Worm (Caenorhabditis elegans) whole organism, L2 larva: ENCODE measurements around the gene ugt-5.

ENCODE experiments used
- C34F6.9 ChIP-seq: fragments of 150-350 bp; optimal IDR thresholded peaks from 2 replicates; lab custom pipeline; 2014; ENCODE audit warnings: missing biosample characterization, missing genetic modification characterization
- Y55F3AM.14 ChIP-seq: fragments of 200-800 bp; sonication (Bioruptor generic); optimal IDR thresholded peaks from 2 replicates; lab custom pipeline; 2018; ENCODE audit warnings: mild to moderate bottlenecking, missing genetic modification characterization, missing compliant biosample characterization
- ZK546.5 ChIP-seq: sonication (generic microtip); optimal IDR thresholded peaks from 2 replicates; lab custom pipeline; 2017; ENCODE audit warnings: missing biosample characterization, missing genetic modification characterization
- alr-1 ChIP-seq: fragments of 150-350 bp; optimal IDR thresholded peaks from 2 replicates; lab custom pipeline; 2014; ENCODE audit warnings: missing biosample characterization, missing genetic modification characterization
- aly-2 ChIP-seq: fragments of 150-350 bp; optimal IDR thresholded peaks from 2 replicates; lab custom pipeline; 2014; ENCODE audit warnings: missing biosample characterization, missing genetic modification characterization
- ama-1 ChIP-seq: fragments of 150-350 bp; optimal IDR thresholded peaks from 2 replicates; lab custom pipeline; 2018; ENCODE audit warnings: inconsistent platforms
- ceh-16 ChIP-seq: fragments of 150-350 bp; optimal IDR thresholded peaks from 2 replicates; lab custom pipeline; 2014; ENCODE audit warnings: missing biosample characterization, missing genetic modification characterization
- crh-2 ChIP-seq: sonication (generic microtip); optimal IDR thresholded peaks from 2 replicates; lab custom pipeline; 2017; ENCODE audit warnings: missing biosample characterization, missing genetic modification characterization
- dmd-4 ChIP-seq: sonication (generic microtip); optimal IDR thresholded peaks from 2 replicates; lab custom pipeline; 2017; ENCODE audit warnings: missing biosample characterization, missing genetic modification characterization
- elt-1 ChIP-seq: fragments of 150-350 bp; optimal IDR thresholded peaks from 2 replicates; lab custom pipeline; 2014; ENCODE audit warnings: missing biosample characterization, missing genetic modification characterization
- fos-1 ChIP-seq: fragments of 150-350 bp; optimal IDR thresholded peaks from 2 replicates; lab custom pipeline; 2014; ENCODE audit warnings: missing biosample characterization, missing genetic modification characterization
- lin-11 ChIP-seq: fragments of 150-350 bp; sonication (generic microtip); optimal IDR thresholded peaks from 2 replicates; lab custom pipeline; 2014; ENCODE audit warnings: missing biosample characterization, missing genetic modification characterization, inconsistent platforms, mixed read lengths
- lin-13 ChIP-seq: fragments of 150-350 bp; optimal IDR thresholded peaks from 2 replicates; lab custom pipeline; 2014; ENCODE audit warnings: missing biosample characterization, missing genetic modification reagents, missing genetic modification characterization
- lin-39 ChIP-seq: fragments of 150-350 bp; optimal IDR thresholded peaks from 2 replicates; lab custom pipeline; 2014; ENCODE audit warnings: missing biosample characterization, missing genetic modification reagents, missing genetic modification characterization
- lsy-2 ChIP-seq, 2 experiments: fragments of 150-350 bp in 1 of 2; sonication (generic microtip) in 1 of 2; optimal IDR thresholded peaks; 2 replicates each; lab custom pipeline; 2014 to 2017; ENCODE audit warnings: missing biosample characterization in 2 of 2, missing genetic modification characterization in 2 of 2
- mbf-1 ChIP-seq: sonication (generic microtip); optimal IDR thresholded peaks from 2 replicates; lab custom pipeline; 2017; ENCODE audit warnings: missing biosample characterization, missing genetic modification characterization
- mdl-1 ChIP-seq, 2 experiments: fragments of 150-350 bp in 1 of 2; sonication (generic microtip) in 1 of 2; optimal IDR thresholded peaks; 2 replicates each; lab custom pipeline; 2017; ENCODE audit warnings: missing biosample characterization in 2 of 2, missing genetic modification characterization in 2 of 2
- nhr-10 ChIP-seq: sonication (generic microtip); optimal IDR thresholded peaks from 2 replicates; lab custom pipeline; 2017; ENCODE audit warnings: missing biosample characterization, missing genetic modification characterization
- nhr-11 ChIP-seq: fragments of 150-350 bp; optimal IDR thresholded peaks from 2 replicates; lab custom pipeline; 2014; ENCODE audit warnings: missing biosample characterization, missing genetic modification characterization
- nhr-12 ChIP-seq: fragments of 150-350 bp; optimal IDR thresholded peaks from 2 replicates; lab custom pipeline; 2014; ENCODE audit warnings: missing biosample characterization, missing genetic modification characterization
- nhr-129 ChIP-seq: fragments of 150-350 bp; optimal IDR thresholded peaks from 2 replicates; lab custom pipeline; 2014; ENCODE audit warnings: missing biosample characterization, missing genetic modification characterization
- nhr-21 ChIP-seq: fragments of 150-350 bp; optimal IDR thresholded peaks from 2 replicates; lab custom pipeline; 2014; ENCODE audit warnings: missing biosample characterization, missing genetic modification characterization
- nhr-237 ChIP-seq: fragments of 150-350 bp; optimal IDR thresholded peaks from 2 replicates; lab custom pipeline; 2014; ENCODE audit warnings: missing biosample characterization, missing genetic modification characterization
- nhr-25 ChIP-seq: fragments of 150-350 bp; sonication (generic microtip); optimal IDR thresholded peaks from 3 replicates; lab custom pipeline; 2014; ENCODE audit warnings: missing biosample characterization, missing genetic modification characterization
- nhr-6 ChIP-seq: fragments of 150-350 bp; optimal IDR thresholded peaks from 2 replicates; lab custom pipeline; 2014; ENCODE audit warnings: missing biosample characterization, missing genetic modification characterization
- nhr-77 ChIP-seq: fragments of 150-350 bp; optimal IDR thresholded peaks from 2 replicates; lab custom pipeline; 2014; ENCODE audit warnings: missing biosample characterization, missing genetic modification characterization
- sem-4 ChIP-seq: fragments of 150-350 bp; optimal IDR thresholded peaks from 2 replicates; lab custom pipeline; 2014; ENCODE audit warnings: missing biosample characterization, missing genetic modification reagents, missing genetic modification characterization
- sma-3 ChIP-seq: sonication (generic microtip); optimal IDR thresholded peaks from 2 replicates; lab custom pipeline; 2016; ENCODE audit warnings: missing genetic modification reagents, missing genetic modification characterization, missing compliant biosample characterization
- sma-9 ChIP-seq, 2 experiments: fragments of 150-350 bp in 1 of 2; sonication (generic microtip) in 1 of 2; optimal IDR thresholded peaks; 2 replicates each; lab custom pipeline; 2014 to 2016; ENCODE audit warnings: missing genetic modification characterization in 2 of 2, mild to moderate bottlenecking in 1 of 2, missing biosample characterization in 1 of 2, missing compliant biosample characterization in 1 of 2, missing genetic modification reagents in 1 of 2, moderate library complexity in 1 of 2
- snpc-4 ChIP-seq: fragments of 150-350 bp; optimal IDR thresholded peaks from 2 replicates; lab custom pipeline; 2014; ENCODE audit warnings: missing biosample characterization, missing genetic modification characterization
- unc-39 ChIP-seq: fragments of 150-350 bp; optimal IDR thresholded peaks from 2 replicates; lab custom pipeline; 2014; ENCODE audit warnings: missing biosample characterization, missing genetic modification characterization
- unc-62 ChIP-seq: fragments of 150-350 bp; optimal IDR thresholded peaks from 2 replicates; lab custom pipeline; 2014; ENCODE audit warnings: missing biosample characterization, missing genetic modification reagents, missing genetic modification characterization
- zag-1 ChIP-seq: fragments of 150-350 bp; optimal IDR thresholded peaks from 2 replicates; lab custom pipeline; 2014; ENCODE audit warnings: missing biosample characterization, missing genetic modification characterization
- ztf-11 ChIP-seq: sonication (generic microtip); optimal IDR thresholded peaks from 2 replicates; lab custom pipeline; 2017; ENCODE audit warnings: missing biosample characterization, missing genetic modification characterization
- ztf-4 ChIP-seq: fragments of 150-350 bp; optimal IDR thresholded peaks from 2 replicates; lab custom pipeline; 2014; ENCODE audit warnings: missing biosample characterization, missing genetic modification characterization

ugt-5 gene

ce11 chrV:12773852-12774251, 18.9 kb downstream of the ugt-5 start:
- TF ChIP-seq dmd-4 (tag; lab: Kevin White, UChicago) (no peak), Y55F3AM.14 (GFP tag; lab: Kevin White, UChicago) (no peak), zag-1 (tag; lab: Kevin White, UChicago) (no peak), nhr-77 (tag; lab: Kevin White, UChicago) (no peak), nhr-10 (tag; lab: Kevin White, UChicago) (no peak), snpc-4 (tag; lab: Kevin White, UChicago) (no peak), nhr-25 (no peak), unc-39 (no peak), ztf-11 (tag; lab: Kevin White, UChicago) (no peak), ama-1 (lab: Kevin White, UChicago) (no peak), mdl-1 (tag; optimal IDR thresholded peaks at IDR 0.05; lab: Kevin White, UChicago) (no peak), ceh-16 (tag; lab: Kevin White, UChicago) (no peak)

ce11 chrV:12773222-12773621, 19.5 kb downstream of the ugt-5 start, which contains the start of gene ZC455.1:
ZC455.1 (plus strand) TSS chrV:12773522.
- TF ChIP-seq sem-4 (tag; lab: Kevin White, UChicago) (no peak), nhr-11 (tag; lab: Kevin White, UChicago) (no peak)

- TF ChIP-seq unc-62 (no peak), mbf-1 (tag; lab: Kevin White, UChicago) (no peak), elt-1 (tag; lab: Kevin White, UChicago) (no peak), nhr-237 (no peak), ZK546.5 (tag; lab: Kevin White, UChicago) (no peak), sma-9 (GFP tag; optimal IDR thresholded peaks at IDR 0.05; lab: Kevin White, UChicago) (no peak), sma-9 (tag; optimal IDR thresholded peaks at IDR 0.05; lab: Kevin White, UChicago) (no peak), dmd-4 (tag; lab: Kevin White, UChicago) (no peak), lsy-2 (tag; optimal IDR thresholded peaks at IDR 0.05; lab: Kevin White, UChicago) (no peak), nhr-6 (tag; lab: Kevin White, UChicago) (no peak), Y55F3AM.14 (GFP tag; lab: Kevin White, UChicago) (no peak), nhr-25 (no peak), ztf-4 (tag; lab: Kevin White, UChicago) (no peak), lin-11 (tag; lab: Kevin White, UChicago) (no peak), mdl-1 (tag; optimal IDR thresholded peaks at IDR 0.05; lab: Kevin White, UChicago) (no peak), snpc-4 (tag; lab: Kevin White, UChicago) (no peak), nhr-77 (tag; lab: Kevin White, UChicago) (no peak), sma-3 (no peak), lin-39 (tag; lab: Kevin White, UChicago) (no peak)
These were observed 23.8 kb downstream of the ugt-5 start, which contains the start of gene srt-43 for ce11 chrV:12768946-12769345. srt-43 (plus strand) TSS chrV:12769246.

ce11 chrV:12763291-12763995, 29.3 kb downstream of the ugt-5 start, which contains the start of the genes abcf-1 and scc-3:
abcf-1 (minus strand) TSS chrV:12763375.
scc-3 (plus strand) TSS chrV:12763945.
- TF ChIP-seq nhr-129 (tag; lab: Kevin White, UChicago): peak; percentile 76
- no peak for TF ChIP-seq alr-1 (tag; lab: Kevin White, UChicago)
- no peak for TF ChIP-seq aly-2
- peak; percentile 61 for TF ChIP-seq C34F6.9
- TF ChIP-seq sma-9 (GFP tag; optimal IDR thresholded peaks at IDR 0.05; lab: Kevin White, UChicago): no peak
- no peak for TF ChIP-seq sma-9 (tag; optimal IDR thresholded peaks at IDR 0.05; lab: Kevin White, UChicago)
- peak; percentile 35 for TF ChIP-seq crh-2 (tag; lab: Kevin White, UChicago)
- no peak for TF ChIP-seq nhr-77 (tag; lab: Kevin White, UChicago)
- no peak for TF ChIP-seq ama-1 (lab: Kevin White, UChicago)
- no peak for TF ChIP-seq mbf-1 (tag; lab: Kevin White, UChicago)
- no peak for TF ChIP-seq fos-1
- peak; percentile 56 to 97 for TF ChIP-seq lsy-2 (tag; optimal IDR thresholded peaks at IDR 0.05; lab: Kevin White, UChicago)
- no peak for TF ChIP-seq nhr-10 (tag; lab: Kevin White, UChicago)

ce11 chrV:12760913-12761312, 31.9 kb downstream of the ugt-5 start, which contains the start of gene F18E2.15:
F18E2.15 (minus strand) TSS chrV:12761013.
- TF ChIP-seq nhr-21 (tag; lab: Kevin White, UChicago) (no peak), lin-39 (tag; lab: Kevin White, UChicago) (no peak), nhr-11 (tag; lab: Kevin White, UChicago) (no peak), nhr-12 (tag; lab: Kevin White, UChicago) (no peak), dmd-4 (tag; lab: Kevin White, UChicago) (no peak), unc-62 (no peak), lin-13 (no peak)
- TF ChIP-seq, all 48 proteins: peak for 0
